Worm (Caenorhabditis elegans) whole organism, mixed stage, embryonic: Measurements from ENCODE around the gene gon-14.

Experiments
- M03D4.4 ChIP-seq: sonication (generic microtip); optimal IDR thresholded peaks from 2 replicates; lab custom pipeline; 2017; ENCODE audit warnings: mild to moderate bottlenecking, missing genetic modification characterization, missing compliant biosample characterization
- bed-3 ChIP-seq: fragments of 200-800 bp; sonication (Bioruptor generic); optimal IDR thresholded peaks from 3 replicates; lab custom pipeline; 2018; ENCODE audit warnings: mild to moderate bottlenecking, missing genetic modification characterization, moderate library complexity, missing compliant biosample characterization
- blmp-1 ChIP-seq: fragments of 150-350 bp; optimal IDR thresholded peaks from 2 replicates; lab custom pipeline; 2014; ENCODE audit warnings: missing biosample characterization, missing genetic modification characterization
- ceh-83 ChIP-seq: fragments of 200-800 bp; sonication (Bioruptor generic); optimal IDR thresholded peaks from 2 replicates; lab custom pipeline; 2018; ENCODE audit warnings: mild to moderate bottlenecking, missing genetic modification characterization, missing compliant biosample characterization
- ces-1 ChIP-seq: fragments of 150-350 bp; optimal IDR thresholded peaks from 2 replicates; lab custom pipeline; 2014; ENCODE audit warnings: missing biosample characterization, missing genetic modification reagents, missing genetic modification characterization
- elt-1 ChIP-seq: sonication (generic microtip); optimal IDR thresholded peaks from 2 replicates; lab custom pipeline; 2017; ENCODE audit warnings: missing genetic modification characterization, mild to moderate bottlenecking, missing compliant biosample characterization, antibody characterized with exemption, moderate library complexity, borderline replicate concordance; ENCODE audit not compliant: insufficient read depth
- elt-3 ChIP-seq: fragments of 150-350 bp; optimal IDR thresholded peaks from 2 replicates; lab custom pipeline; 2014; ENCODE audit warnings: missing biosample characterization, missing genetic modification characterization
- flh-1 ChIP-seq: fragments of 200-800 bp; sonication (Bioruptor generic); optimal IDR thresholded peaks from 2 replicates; lab custom pipeline; 2018; ENCODE audit warnings: mild to moderate bottlenecking, missing genetic modification characterization, moderate library complexity, missing compliant biosample characterization
- lin-13 ChIP-seq: fragments of 150-350 bp; optimal IDR thresholded peaks from 2 replicates; lab custom pipeline; 2014; ENCODE audit warnings: missing biosample characterization, missing genetic modification characterization
- lin-32 ChIP-seq: fragments of 200-800 bp; sonication (Bioruptor generic); optimal IDR thresholded peaks from 2 replicates; lab custom pipeline; 2018; ENCODE audit warnings: mild to moderate bottlenecking, missing genetic modification characterization, missing compliant biosample characterization
- lsy-2 ChIP-seq: fragments of 150-350 bp; optimal IDR thresholded peaks from 2 replicates; lab custom pipeline; 2014; ENCODE audit warnings: missing biosample characterization, missing genetic modification characterization
- mab-5 ChIP-seq: fragments of 150-350 bp; optimal IDR thresholded peaks from 2 replicates; lab custom pipeline; 2014; ENCODE audit warnings: missing biosample characterization, missing genetic modification characterization
- mep-1 ChIP-seq: fragments of 150-350 bp; optimal IDR thresholded peaks from 2 replicates; lab custom pipeline; 2017; ENCODE audit warnings: missing biosample characterization, missing genetic modification reagents, missing genetic modification characterization, inconsistent platforms
- mls-2 ChIP-seq: sonication (generic microtip); optimal IDR thresholded peaks from 2 replicates; lab custom pipeline; 2016; ENCODE audit warnings: mild to moderate bottlenecking, missing genetic modification characterization, moderate library complexity, missing compliant biosample characterization
- nhr-12 ChIP-seq: fragments of 150-350 bp; optimal IDR thresholded peaks from 2 replicates; lab custom pipeline; 2014; ENCODE audit warnings: missing biosample characterization, missing genetic modification characterization
- nhr-2 ChIP-seq: fragments of 150-350 bp; optimal IDR thresholded peaks from 2 replicates; lab custom pipeline; 2014; ENCODE audit warnings: missing biosample characterization, missing genetic modification characterization
- nhr-237 ChIP-seq: fragments of 150-350 bp; optimal IDR thresholded peaks from 2 replicates; lab custom pipeline; 2014; ENCODE audit warnings: missing biosample characterization, missing genetic modification characterization
- nhr-28 ChIP-seq: fragments of 150-350 bp; optimal IDR thresholded peaks from 2 replicates; lab custom pipeline; 2014; ENCODE audit warnings: missing biosample characterization, missing genetic modification characterization
- nhr-76 ChIP-seq: sonication (generic microtip); optimal IDR thresholded peaks from 2 replicates; lab custom pipeline; 2017; ENCODE audit warnings: missing biosample characterization, missing genetic modification characterization
- pha-4 ChIP-seq: fragments of 150-350 bp; optimal IDR thresholded peaks from 2 replicates; lab custom pipeline; 2018; ENCODE audit warnings: missing biosample characterization, missing genetic modification reagents, missing genetic modification characterization
- sem-2 ChIP-seq: fragments of 200-800 bp; sonication (Bioruptor generic); optimal IDR thresholded peaks from 2 replicates; lab custom pipeline; 2018; ENCODE audit warnings: mild to moderate bottlenecking, missing genetic modification characterization, missing compliant biosample characterization
- sptf-1 ChIP-seq: sonication (generic microtip); optimal IDR thresholded peaks from 2 replicates; lab custom pipeline; 2017; ENCODE audit warnings: mild to moderate bottlenecking, missing genetic modification characterization, moderate library complexity, missing compliant biosample characterization
- unc-120 ChIP-seq: sonication (generic microtip); optimal IDR thresholded peaks from 2 replicates; lab custom pipeline; 2017; ENCODE audit warnings: missing genetic modification characterization, missing compliant biosample characterization; ENCODE audit not compliant: poor library complexity, severe bottlenecking
- unc-62 ChIP-seq: fragments of 150-350 bp; optimal IDR thresholded peaks from 2 replicates; lab custom pipeline; 2014; ENCODE audit warnings: missing biosample characterization, missing genetic modification reagents, missing genetic modification characterization
- ztf-11 ChIP-seq: fragments of 150-350 bp; optimal IDR thresholded peaks from 2 replicates; lab custom pipeline; 2014; ENCODE audit warnings: missing biosample characterization, missing genetic modification characterization

Gene gon-14

ce11 chrV:6631866-6632265 lies 20.9 kb upstream of the gon-14 start:
- TF ChIP-seq elt-3 (tag; lab: Kevin White, UChicago), result no peak

ce11 chrV:6630769-6631168 lies 19.8 kb upstream of the gon-14 start:
- TF ChIP-seq unc-120 (tag; lab: Kevin White, UChicago), result no peak
- TF ChIP-seq, all 35 proteins: peak for 0

ce11 chrV:6626244-6626643 lies 15.3 kb upstream of the gon-14 start, which contains the start of gene ppt-1:
Gene ppt-1, minus strand, starts transcription at chrV:6626344.
- TF ChIP-seq mls-2 (tag; lab: Kevin White, UChicago) (no peak), bed-3 (GFP tag; lab: Kevin White, UChicago) (no peak), lsy-2 (tag; lab: Kevin White, UChicago) (no peak), mep-1 (tag; lab: Kevin White, UChicago) (no peak)

DNA sequence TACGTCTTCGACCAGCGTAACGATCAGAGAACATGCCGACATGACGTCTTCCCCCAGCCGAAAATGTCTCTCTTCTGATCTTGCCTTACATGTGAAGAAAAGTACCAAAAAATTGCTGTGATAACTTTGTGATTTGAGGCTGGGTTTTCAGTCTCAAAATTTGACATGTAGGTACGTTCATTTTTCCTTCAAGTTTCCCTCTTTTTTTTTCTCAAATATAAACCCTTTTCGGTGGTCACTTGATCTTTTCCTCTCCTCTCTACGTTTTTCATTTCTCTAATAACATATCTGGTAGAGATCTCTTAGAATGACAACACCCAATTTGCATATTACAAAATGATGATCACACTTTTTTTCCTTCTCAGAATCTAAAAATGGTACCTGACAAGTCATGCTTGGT lies 10.9 kb upstream of the gon-14 start, which contains the start of gene nhr-37:
Gene nhr-37, plus strand, starts transcription at position 301 of the 400 bp plus-strand sequence.
- TF ChIP-seq blmp-1, result no peak
- no peak for TF ChIP-seq ces-1
- TF ChIP-seq mls-2 (tag; lab: Kevin White, UChicago), result no peak
- no peak for TF ChIP-seq ztf-11 (tag; lab: Kevin White, UChicago)
- no peak for TF ChIP-seq sptf-1 (tag; lab: Kevin White, UChicago)
- TF ChIP-seq nhr-76 (tag; lab: Kevin White, UChicago), result no peak
- TF ChIP-seq nhr-12 (tag; lab: Kevin White, UChicago), result no peak
- no peak for TF ChIP-seq elt-3 (tag; lab: Kevin White, UChicago)
- TF ChIP-seq lsy-2 (tag; lab: Kevin White, UChicago), result no peak

DNA sequence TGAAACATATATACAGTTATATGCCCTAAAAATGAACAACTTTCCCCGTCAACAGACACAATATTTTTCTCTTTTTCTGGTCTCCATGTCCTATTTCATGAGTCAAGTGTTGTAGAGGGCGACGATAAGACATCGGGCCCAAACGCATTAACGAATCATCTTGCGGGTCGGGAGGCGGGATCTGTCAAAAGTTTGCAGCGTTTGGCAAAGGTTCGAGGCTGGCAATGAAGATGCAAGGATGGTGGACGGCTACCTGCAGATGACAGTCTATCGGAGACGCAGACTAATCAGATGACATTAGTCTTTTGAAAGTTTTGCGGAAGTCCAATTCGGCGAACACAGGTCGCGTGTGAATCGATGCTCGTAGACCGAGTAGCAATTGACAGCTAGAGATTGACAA lies 9.9 kb upstream of the gon-14 start:
- no peak for TF ChIP-seq ces-1
- TF ChIP-seq nhr-76 (tag; lab: Kevin White, UChicago), result no peak
- no peak for TF ChIP-seq unc-62
- no peak for TF ChIP-seq lin-13 (tag; lab: Kevin White, UChicago)
- TF ChIP-seq nhr-237 (tag; lab: Kevin White, UChicago), result no peak
- TF ChIP-seq lin-32, result no peak

DNA sequence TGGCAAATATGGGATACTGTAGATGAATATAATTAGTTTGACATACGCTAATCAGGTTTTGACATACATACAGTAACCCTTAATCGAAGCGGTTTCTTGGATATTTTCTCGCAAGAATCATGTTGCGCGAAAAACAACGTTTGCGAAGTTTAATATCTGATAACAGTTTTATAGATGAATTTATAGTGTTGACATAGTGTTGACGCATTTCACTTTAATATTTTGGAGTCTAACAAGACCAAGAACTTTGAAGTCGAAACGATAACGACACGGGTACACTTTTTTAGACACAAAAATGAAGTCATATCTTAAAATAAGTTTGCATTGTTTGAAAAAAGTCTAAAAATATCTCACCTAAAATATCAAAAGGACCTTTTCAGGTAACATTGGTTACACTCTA lies 5.3 kb upstream of the gon-14 start:
- TF ChIP-seq elt-1 (tag; lab: Kevin White, UChicago) (no peak), nhr-2 (tag; lab: Kevin White, UChicago) (no peak), flh-1 (no peak), elt-3 (tag; lab: Kevin White, UChicago) (no peak), nhr-237 (tag; lab: Kevin White, UChicago) (no peak), nhr-28 (tag; lab: Kevin White, UChicago) (no peak)

- no peak for TF ChIP-seq mep-1 (tag; lab: Kevin White, UChicago)
- no peak for TF ChIP-seq unc-62
- no peak for TF ChIP-seq mab-5
- no peak for TF ChIP-seq elt-1 (tag; lab: Kevin White, UChicago)
- no peak for TF ChIP-seq M03D4.4 (tag; lab: Kevin White, UChicago)
- TF ChIP-seq bed-3 (GFP tag; lab: Kevin White, UChicago), result no peak
- no peak for TF ChIP-seq nhr-2 (tag; lab: Kevin White, UChicago)
- TF ChIP-seq ceh-83 (GFP tag; lab: Kevin White, UChicago), result no peak
- TF ChIP-seq pha-4 (tag; lab: Kevin White, UChicago), result no peak
These were observed 4.0 kb upstream of the gon-14 start for ce11 chrV:6614968-6615367.

DNA sequence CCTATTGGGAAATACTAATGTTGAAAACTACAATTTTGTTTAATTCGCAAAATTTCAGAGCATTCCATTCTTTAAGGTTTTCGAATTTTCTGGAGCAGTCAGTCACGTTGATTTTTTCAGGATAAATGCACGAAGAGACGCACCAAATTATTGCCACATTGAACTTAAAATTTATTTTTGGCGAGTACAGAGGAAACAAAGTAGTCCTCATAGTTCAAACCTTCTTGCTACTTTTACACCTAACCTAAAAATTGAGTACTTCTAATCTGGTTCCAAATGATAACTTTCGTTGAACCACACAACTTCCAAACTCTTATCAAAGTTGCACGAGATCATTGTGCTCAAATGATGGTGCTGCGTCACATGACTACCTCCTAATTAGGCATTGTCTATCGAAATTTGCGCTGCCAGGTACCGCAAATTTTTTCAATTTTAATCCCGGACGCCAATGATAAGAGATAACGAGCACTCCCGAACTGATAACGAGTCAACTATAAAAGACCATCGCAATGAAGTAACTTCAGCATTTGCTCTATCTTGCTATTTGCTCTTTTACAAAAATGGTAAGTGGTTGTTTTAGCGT lies 3.3 kb upstream of the gon-14 start, which contains the start of gene cpr-4:
Gene cpr-4, plus strand, starts transcription at position 523 of the 583 bp plus-strand sequence.
- no peak for TF ChIP-seq sem-2
